Fruit fly (Drosophila melanogaster): ENCODE data around the gene WRNexo.

DNA sequence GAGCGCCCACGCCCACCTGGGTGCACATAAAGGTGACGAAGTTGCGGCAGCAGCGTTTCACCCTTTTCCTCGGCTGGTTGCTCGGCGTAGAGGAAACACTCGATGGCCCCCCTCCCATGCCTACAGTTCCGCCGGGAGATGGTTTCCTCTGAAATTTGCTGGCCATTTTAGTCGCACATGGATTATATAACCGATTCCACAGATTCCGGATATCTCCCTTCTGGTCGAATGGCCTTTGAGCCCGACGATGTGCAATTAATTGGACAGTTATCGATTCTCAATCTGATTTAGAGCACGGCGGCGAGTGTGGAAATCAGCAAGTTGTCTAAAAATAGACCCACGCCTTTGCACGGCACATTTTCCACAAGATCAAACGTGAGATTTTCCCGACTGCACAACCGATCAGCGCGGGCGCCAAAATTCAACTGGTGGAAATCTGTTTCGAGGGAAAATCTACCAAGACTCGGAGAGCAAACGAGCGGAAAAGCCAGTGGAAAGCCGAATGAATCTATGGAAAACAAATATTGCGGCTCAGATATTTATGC is 45.3 kb upstream of the WRNexo start, which contains the start of gene CG10864:
- TF ChIP-seq br (GFP tag; optimal IDR thresholded peaks at IDR 0.05) (no peak), brk (GFP tag; optimal IDR thresholded peaks at IDR 0.05) (no peak), Mio (GFP tag; optimal IDR thresholded peaks at IDR 0.05) (no peak), psq (GFP tag; optimal IDR thresholded peaks at IDR 0.05) (no peak), rgr (GFP tag; optimal IDR thresholded peaks at IDR 0.05) (no peak), N (GFP tag; optimal IDR thresholded peaks at IDR 0.05) (no peak), Jra (GFP tag; optimal IDR thresholded peaks at IDR 0.05) (no peak), CG9705 (GFP tag; optimal IDR thresholded peaks at IDR 0.05) (no peak), woc (GFP tag; optimal IDR thresholded peaks at IDR 0.05) (no peak)
